Worm (Caenorhabditis elegans): ENCODE results near the gene snb-2.

snb-2 gene

DNA sequence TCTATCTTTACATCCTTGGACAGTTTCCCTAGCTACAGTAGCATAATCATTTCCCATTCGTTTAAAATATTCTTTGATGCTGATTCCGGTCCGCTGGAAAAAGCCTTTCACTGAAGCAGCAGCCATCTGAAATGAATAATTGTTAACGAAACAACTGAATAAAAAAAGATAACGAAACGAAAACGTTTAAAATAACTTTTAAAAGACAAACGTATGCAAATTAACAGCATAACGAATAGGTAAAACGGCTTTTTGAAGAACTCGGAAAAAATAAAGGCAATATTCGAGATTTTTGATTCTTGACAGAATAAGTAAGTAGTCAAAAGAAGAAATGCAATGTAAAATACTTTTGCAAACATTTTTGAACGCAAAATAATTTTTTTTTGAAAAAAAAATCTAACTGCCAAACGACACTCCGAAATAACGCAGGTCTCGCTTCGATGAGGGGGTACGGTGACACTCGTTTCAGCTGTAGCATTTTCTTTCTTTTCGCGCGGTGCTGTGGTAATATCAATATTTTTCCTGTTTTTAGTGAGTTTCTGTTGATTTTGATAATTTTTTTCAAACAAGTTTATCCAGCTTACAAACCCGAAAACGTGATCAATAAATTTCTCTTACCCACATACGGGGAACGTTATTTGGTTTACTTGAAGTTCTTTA, 27.7 kb downstream of the snb-2 start, which contains the start of the genes R04F11.5 and R04F11.2:
TSS of gene R04F11.5 (minus strand) at position 126 of the 660 bp plus-strand sequence.
TSS of gene R04F11.2 (plus strand) at position 488 of the 660 bp plus-strand sequence.
- TF ChIP-seq F13C5.2 (tag; optimal IDR thresholded peaks at IDR 0.05) (peak; percentile 15), pes-1 (GFP tag; IDR thresholded peaks at IDR 0.05) (0 out of 2 replicates have a peak, but pooled peaks have one; percentile 31), aly-1 (tag; optimal IDR thresholded peaks at IDR 0.05) (no peak)

DNA sequence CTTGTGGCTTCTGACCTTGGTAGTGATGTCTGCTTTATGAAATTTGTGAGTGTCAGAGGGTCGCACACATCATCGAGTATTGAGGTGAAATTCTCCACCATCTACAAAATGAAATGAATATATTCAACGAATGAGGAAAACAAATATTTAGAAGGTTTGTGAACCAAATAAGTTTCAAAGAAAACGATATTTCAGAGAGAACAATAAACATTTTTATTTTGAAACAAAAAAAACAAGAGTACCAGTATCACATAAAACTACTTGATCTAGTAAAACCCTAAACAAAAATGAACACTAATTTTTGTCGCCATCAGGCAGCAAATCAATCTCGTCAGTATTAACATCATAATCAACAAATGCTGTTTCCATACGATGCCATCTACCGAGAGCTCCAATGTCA, 28.6 kb downstream of the snb-2 start, which contains the start of gene R04F11.3:
TSS of gene R04F11.3 (minus strand) at position 101 of the 400 bp plus-strand sequence.
- TF ChIP-seq F13C5.2 (tag; optimal IDR thresholded peaks at IDR 0.05): no peak
- TF ChIP-seq pes-1 (GFP tag; IDR thresholded peaks at IDR 0.05): no peak
- TF ChIP-seq aly-1 (tag; optimal IDR thresholded peaks at IDR 0.05): no peak
- no peak for TF ChIP-seq B0310.2 (tag; optimal IDR thresholded peaks at IDR 0.05)
- no peak for TF ChIP-seq tbx-11 (GFP tag; IDR thresholded peaks at IDR 0.05)
- TF ChIP-seq ets-7 (tag; optimal IDR thresholded peaks at IDR 0.05): no peak
- TF ChIP-seq hnd-1 (tag; optimal IDR thresholded peaks at IDR 0.05): no peak
- no peak for TF ChIP-seq ama-1 (optimal IDR thresholded peaks at IDR 0.05)
- TF ChIP-seq ceh-36 (tag; optimal IDR thresholded peaks at IDR 0.05): no peak
- no peak for TF ChIP-seq ceh-13 (GFP tag; optimal IDR thresholded peaks at IDR 0.05)
- no peak for TF ChIP-seq sea-1 (GFP tag; conservative IDR thresholded peaks at IDR 0.05)
- no peak for TF ChIP-seq flt-1 (GFP tag; IDR thresholded peaks at IDR 0.05)
- TF ChIP-seq tra-4 (tag; optimal IDR thresholded peaks at IDR 0.05): no peak

DNA sequence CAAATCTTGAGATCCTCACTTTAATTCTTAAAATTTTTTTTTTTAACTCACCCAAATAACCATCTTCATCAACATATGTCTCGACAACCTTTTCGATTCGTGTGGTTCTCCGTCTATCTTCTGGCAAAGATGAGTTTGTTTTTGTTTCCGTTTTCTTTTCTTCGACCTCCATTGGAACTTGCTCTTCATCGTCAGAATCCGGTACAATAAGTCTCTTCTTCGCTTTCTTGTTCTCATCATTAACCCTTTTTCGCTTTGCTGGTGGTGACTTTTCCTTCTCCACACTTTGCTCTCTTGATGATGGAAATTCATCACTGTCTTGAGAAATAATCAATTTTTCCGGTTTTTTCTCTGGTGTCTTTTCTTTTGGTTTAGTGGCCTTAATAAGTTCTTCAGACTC, 29.6 kb downstream of the snb-2 start:
- TF ChIP-seq F13C5.2 (tag; optimal IDR thresholded peaks at IDR 0.05): no peak
- TF ChIP-seq hnd-1 (tag; optimal IDR thresholded peaks at IDR 0.05): no peak
- TF ChIP-seq tra-4 (tag; optimal IDR thresholded peaks at IDR 0.05): no peak
- no peak for TF ChIP-seq flt-1 (GFP tag; IDR thresholded peaks at IDR 0.05)
- no peak for TF ChIP-seq ceh-13 (GFP tag; optimal IDR thresholded peaks at IDR 0.05)
- no peak for TF ChIP-seq ceh-36 (tag; optimal IDR thresholded peaks at IDR 0.05)
- TF ChIP-seq scrt-1 (GFP tag; IDR thresholded peaks at IDR 0.05): no peak
- no peak for TF ChIP-seq pes-1 (GFP tag; IDR thresholded peaks at IDR 0.05)
- TF ChIP-seq ets-7 (tag; optimal IDR thresholded peaks at IDR 0.05): no peak
- TF ChIP-seq tbx-11 (GFP tag; IDR thresholded peaks at IDR 0.05): no peak
- TF ChIP-seq sea-1 (GFP tag; conservative IDR thresholded peaks at IDR 0.05): no peak
- TF ChIP-seq ama-1 (optimal IDR thresholded peaks at IDR 0.05): no peak
- TF ChIP-seq tbx-37 (GFP tag; conservative IDR thresholded peaks at IDR 0.05): no peak
- TF ChIP-seq B0310.2 (tag; optimal IDR thresholded peaks at IDR 0.05): no peak
- no peak for TF ChIP-seq hmg-4 (GFP tag; optimal IDR thresholded peaks at IDR 0.05)

DNA sequence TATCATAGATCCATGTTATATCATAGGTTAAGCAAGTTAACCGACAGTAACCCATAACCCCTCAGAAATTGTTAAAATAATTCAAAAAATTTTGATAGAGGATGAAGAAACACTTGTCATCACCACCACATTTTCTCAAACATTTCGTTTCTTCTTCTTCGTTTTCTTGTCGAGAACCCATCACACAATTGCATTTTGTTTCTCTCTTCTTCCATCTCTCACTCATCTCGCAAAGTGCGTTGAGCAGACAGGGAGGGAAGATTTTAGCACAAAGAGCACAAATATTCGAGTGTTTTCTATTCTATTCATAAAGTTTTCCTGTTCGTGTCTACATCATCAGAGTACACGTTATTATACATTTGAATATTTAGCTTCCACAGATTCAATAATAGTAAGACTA, 31.3 kb downstream of the snb-2 start:
- TF ChIP-seq hmbx-1 (tag; optimal IDR thresholded peaks at IDR 0.05): no peak
- TF ChIP-seq F13C5.2 (tag; optimal IDR thresholded peaks at IDR 0.05): no peak
- TF ChIP-seq ceh-36 (tag; optimal IDR thresholded peaks at IDR 0.05): no peak
- no peak for TF ChIP-seq sea-1 (GFP tag; conservative IDR thresholded peaks at IDR 0.05)
- no peak for TF ChIP-seq hnd-1 (tag; optimal IDR thresholded peaks at IDR 0.05)
- no peak for TF ChIP-seq ceh-13 (GFP tag; optimal IDR thresholded peaks at IDR 0.05)
- TF ChIP-seq ets-7 (tag; optimal IDR thresholded peaks at IDR 0.05): no peak
- TF ChIP-seq scrt-1 (GFP tag; IDR thresholded peaks at IDR 0.05): no peak
- TF ChIP-seq tra-4 (tag; optimal IDR thresholded peaks at IDR 0.05): no peak
- no peak for TF ChIP-seq hmg-4 (GFP tag; optimal IDR thresholded peaks at IDR 0.05)

DNA sequence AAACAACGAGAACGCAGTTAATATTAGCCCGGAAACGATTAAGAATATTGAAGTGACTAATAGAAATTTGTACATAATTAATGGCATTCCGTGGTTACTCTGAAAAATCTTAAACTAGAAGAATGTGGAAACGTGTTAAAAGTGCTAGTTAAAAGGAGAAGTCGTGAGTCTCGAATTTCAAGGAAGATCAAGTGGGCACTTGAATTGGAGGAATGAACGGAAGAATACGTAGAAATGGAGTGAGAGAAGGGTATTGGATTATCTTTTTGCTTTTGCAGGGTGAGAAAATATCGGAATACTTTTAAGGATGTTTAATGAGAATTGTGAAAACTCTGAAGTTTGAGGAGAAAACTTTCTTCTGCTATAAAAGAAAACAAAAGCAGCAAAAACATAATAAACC, 35.5 kb downstream of the snb-2 start, which contains the start of gene hpo-30:
TSS of gene hpo-30 (minus strand) at position 101 of the 400 bp plus-strand sequence.
- TF ChIP-seq scrt-1 (GFP tag; IDR thresholded peaks at IDR 0.05) (no peak), hnd-1 (tag; optimal IDR thresholded peaks at IDR 0.05) (no peak), ceh-36 (tag; optimal IDR thresholded peaks at IDR 0.05) (no peak), ama-1 (optimal IDR thresholded peaks at IDR 0.05) (no peak), ceh-13 (GFP tag; optimal IDR thresholded peaks at IDR 0.05) (no peak), F13C5.2 (tag; optimal IDR thresholded peaks at IDR 0.05) (no peak), tbx-37 (GFP tag; conservative IDR thresholded peaks at IDR 0.05) (no peak), tbx-11 (GFP tag; IDR thresholded peaks at IDR 0.05) (no peak), aly-1 (tag; optimal IDR thresholded peaks at IDR 0.05) (no peak), hmbx-1 (tag; optimal IDR thresholded peaks at IDR 0.05) (no peak), flt-1 (GFP tag; IDR thresholded peaks at IDR 0.05) (no peak), hmg-4 (GFP tag; optimal IDR thresholded peaks at IDR 0.05) (no peak)

DNA sequence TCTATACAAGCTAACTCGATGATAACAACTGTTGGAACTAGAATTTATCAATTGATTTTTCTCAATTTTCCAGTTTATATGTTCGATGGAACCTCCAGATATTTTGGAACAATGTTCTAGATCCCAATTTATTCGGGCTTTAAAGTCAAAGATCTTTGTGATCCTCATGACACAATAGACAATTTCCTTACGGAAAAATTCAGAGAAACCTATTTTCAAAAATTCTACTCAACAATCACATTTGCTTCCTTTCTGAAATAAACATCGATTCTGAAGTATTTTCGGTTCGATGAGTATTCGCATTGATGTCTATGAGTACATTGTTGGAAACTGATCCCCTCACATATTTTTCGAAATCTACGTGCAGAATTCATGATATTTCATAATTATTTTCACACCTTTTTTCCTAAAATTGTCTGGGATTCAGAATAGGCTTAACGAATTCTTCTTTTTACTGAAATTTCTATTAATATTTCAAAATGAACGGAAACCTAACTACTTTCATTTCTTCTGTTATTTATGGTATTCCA, 38.6 kb downstream of the snb-2 start, which contains the start of gene srg-45:
TSS of gene srg-45 (plus strand) at position 480 of the 530 bp plus-strand sequence.
- TF ChIP-seq tra-4 (tag; optimal IDR thresholded peaks at IDR 0.05): no peak
- no peak for TF ChIP-seq B0310.2 (tag; optimal IDR thresholded peaks at IDR 0.05)

DNA sequence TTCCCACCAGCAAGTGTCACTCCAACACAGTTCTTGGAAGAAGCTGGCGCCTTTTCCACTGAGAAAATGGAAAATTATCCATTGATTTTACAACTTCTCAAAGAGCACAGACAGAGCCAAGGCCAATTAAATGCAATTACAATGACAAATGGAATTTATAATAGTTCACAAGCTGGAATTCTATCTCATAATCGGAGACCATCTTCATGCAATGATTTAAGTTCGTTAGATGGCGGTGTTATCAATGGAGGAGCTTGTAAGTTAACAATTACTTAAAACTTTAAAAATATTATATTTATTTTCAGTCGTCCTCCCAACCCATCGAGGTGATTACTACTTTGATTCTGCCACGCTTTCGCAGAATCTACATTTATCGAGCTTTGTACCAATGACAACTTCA, 40.0 kb downstream of the snb-2 start:
- TF ChIP-seq ama-1 (optimal IDR thresholded peaks at IDR 0.05) (no peak), ets-7 (tag; optimal IDR thresholded peaks at IDR 0.05) (no peak), pes-1 (GFP tag; IDR thresholded peaks at IDR 0.05) (no peak)

DNA sequence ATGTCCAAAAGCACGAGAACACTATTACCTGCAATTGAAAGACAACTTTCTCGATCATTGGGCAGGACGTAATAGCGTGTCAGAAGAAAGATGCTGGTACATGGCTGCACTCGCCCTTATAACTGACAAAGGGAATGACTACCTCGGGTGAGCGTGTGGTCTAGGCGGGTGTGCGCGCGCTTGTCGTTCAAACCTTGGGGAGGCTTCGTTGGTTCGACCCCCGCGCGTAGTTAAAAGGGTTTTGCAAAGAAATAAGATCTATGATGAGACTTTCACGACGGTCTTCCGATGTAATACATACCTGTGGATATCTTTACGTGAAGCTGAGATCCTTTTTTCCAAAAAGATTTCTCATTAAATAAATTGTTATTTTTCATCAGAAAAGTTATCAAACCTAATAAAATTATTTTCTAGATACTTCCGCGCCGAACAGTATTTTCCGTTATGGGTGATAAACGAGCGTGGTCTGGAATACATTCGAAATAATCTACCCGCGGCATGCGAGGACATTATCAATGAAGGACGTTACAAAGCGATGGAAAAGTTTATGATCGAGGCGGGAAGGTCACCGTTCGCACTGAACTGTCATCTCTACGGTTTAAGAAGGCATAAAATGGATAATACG, 42.1 kb downstream of the snb-2 start:
- TF ChIP-seq hmg-4 (GFP tag; optimal IDR thresholded peaks at IDR 0.05) (peak; percentile 100), ceh-13 (GFP tag; optimal IDR thresholded peaks at IDR 0.05) (peak; percentile 100), B0310.2 (tag; optimal IDR thresholded peaks at IDR 0.05) (peak; percentile 100), ets-7 (tag; optimal IDR thresholded peaks at IDR 0.05) (peak; percentile 99), tbx-37 (GFP tag; conservative IDR thresholded peaks at IDR 0.05) (peak; percentile 100), flt-1 (GFP tag; IDR thresholded peaks at IDR 0.05) (peak; percentile 100), hmbx-1 (tag; optimal IDR thresholded peaks at IDR 0.05) (peak; percentile 96), tbx-11 (GFP tag; IDR thresholded peaks at IDR 0.05) (peak; percentile 100), sea-1 (GFP tag; conservative IDR thresholded peaks at IDR 0.05) (peak; percentile 100), hnd-1 (tag; optimal IDR thresholded peaks at IDR 0.05) (peak; percentile 98), tra-4 (tag; optimal IDR thresholded peaks at IDR 0.05) (peak; percentile 99), ceh-36 (tag; optimal IDR thresholded peaks at IDR 0.05) (peak; percentile 98), aly-1 (tag; optimal IDR thresholded peaks at IDR 0.05) (peak; percentile 100), scrt-1 (GFP tag; IDR thresholded peaks at IDR 0.05) (peak; percentile 100), pes-1 (GFP tag; IDR thresholded peaks at IDR 0.05) (peak; percentile 99), F13C5.2 (tag; optimal IDR thresholded peaks at IDR 0.05) (peak; percentile 100), ama-1 (optimal IDR thresholded peaks at IDR 0.05) (peak; percentile 87)

Data from whole organism, early embryonic.